Worm (Caenorhabditis elegans) whole organism, late embryonic: ENCODE results near the gene srt-31.

ENCODE experiments used
- K09A11.1 ChIP-seq: sonication (generic microtip); optimal IDR thresholded peaks from 2 replicates; lab custom pipeline; 2017; ENCODE audit warnings: antibody characterized with exemption, mild to moderate bottlenecking, missing genetic modification characterization, missing compliant biosample characterization; ENCODE audit not compliant: insufficient read depth
- ceh-30 ChIP-seq: fragments of 150-350 bp; optimal IDR thresholded peaks from 2 replicates; lab custom pipeline; 2014; ENCODE audit warnings: missing biosample characterization, missing genetic modification characterization
- che-1 ChIP-seq: sonication (generic microtip); optimal IDR thresholded peaks from 2 replicates; lab custom pipeline; 2016; ENCODE audit warnings: mild to moderate bottlenecking, missing genetic modification characterization, missing compliant biosample characterization
- fkh-10 ChIP-seq: fragments of 150-350 bp; optimal IDR thresholded peaks from 2 replicates; lab custom pipeline; 2014; ENCODE audit warnings: missing biosample characterization, missing genetic modification reagents, missing genetic modification characterization
- gmeb-2 ChIP-seq: sonication (generic microtip); optimal IDR thresholded peaks from 2 replicates; lab custom pipeline; 2016; ENCODE audit warnings: missing genetic modification characterization, inconsistent platforms, missing compliant biosample characterization
- mec-3 ChIP-seq: sonication (generic microtip); optimal IDR thresholded peaks from 2 replicates; lab custom pipeline; 2016; ENCODE audit warnings: borderline replicate concordance, missing genetic modification characterization, missing compliant biosample characterization
- nhr-11 ChIP-seq: fragments of 150-350 bp; optimal IDR thresholded peaks from 2 replicates; lab custom pipeline; 2014; ENCODE audit warnings: missing biosample characterization, missing genetic modification characterization
- nhr-232 ChIP-seq: sonication (generic microtip); optimal IDR thresholded peaks from 2 replicates; lab custom pipeline; 2016; ENCODE audit warnings: missing genetic modification characterization, missing compliant biosample characterization
- pqm-1 ChIP-seq: sonication (generic microtip); optimal IDR thresholded peaks from 2 replicates; lab custom pipeline; 2016; ENCODE audit warnings: missing genetic modification characterization, missing compliant biosample characterization
- pros-1 ChIP-seq: fragments of 150-350 bp; optimal IDR thresholded peaks from 2 replicates; lab custom pipeline; 2014; ENCODE audit warnings: missing biosample characterization, missing genetic modification reagents, missing genetic modification characterization
- sox-2 ChIP-seq: fragments of 200-800 bp; sonication (Bioruptor generic); IDR thresholded peaks from 2 replicates; pipeline ENCODE4 v1.3.6; 2022; ENCODE audit warnings: missing genetic modification reagents, missing genetic modification characterization, missing compliant biosample characterization
- tbx-2 ChIP-seq: sonication (generic microtip); optimal IDR thresholded peaks from 2 replicates; lab custom pipeline; 2016; ENCODE audit warnings: missing genetic modification characterization, missing compliant biosample characterization

ce11 chrV:462263-462662 is 10.4 kb upstream of the srt-31 start, which contains the start of gene nhr-202:
- no peak for TF ChIP-seq tbx-2 (tag; lab: Kevin White, UChicago)
- TF ChIP-seq gmeb-2 (tag; lab: Kevin White, UChicago): no peak
- TF ChIP-seq mec-3: no peak
- TF ChIP-seq ceh-30 (tag; lab: Kevin White, UChicago): no peak
- no peak for TF ChIP-seq fkh-10 (GFP tag; lab: Kevin White, UChicago)
- TF ChIP-seq nhr-11 (tag; lab: Kevin White, UChicago): no peak
- no peak for TF ChIP-seq pros-1
- no peak for TF ChIP-seq nhr-232 (tag; lab: Kevin White, UChicago)
- no peak for TF ChIP-seq K09A11.1 (tag; lab: Kevin White, UChicago)
- no peak for TF ChIP-seq pqm-1
- no peak for TF ChIP-seq sox-2 (GFP tag; lab: Robert Waterston, UW)
- no peak for TF ChIP-seq che-1
